Worm (Caenorhabditis elegans) whole organism, young adult: ENCODE data around the gene bath-29.
A peak's percentile ranks its signal among the peaks of the same experiment; 100 is the strongest.

Experiments
- F49E8.2 ChIP-seq: sonication (generic microtip); optimal IDR thresholded peaks from 3 replicates; lab custom pipeline; 2017; ENCODE audit warnings: missing genetic modification characterization, mild to moderate bottlenecking, missing compliant biosample characterization, antibody characterized with exemption, moderate library complexity; ENCODE audit not compliant: insufficient read depth
- F57A8.1 ChIP-seq: fragments of 200-800 bp; sonication (Bioruptor generic); optimal IDR thresholded peaks from 2 replicates; lab custom pipeline; 2018; ENCODE audit warnings: mild to moderate bottlenecking, missing genetic modification characterization, moderate library complexity, missing compliant biosample characterization
- Y53G8AR.9 ChIP-seq: fragments of 200-800 bp; sonication (Bioruptor generic); conservative IDR thresholded peaks from 2 replicates; pipeline ENCODE4 v1.3.6; 2022; ENCODE audit warnings: missing genetic modification reagents, missing genetic modification characterization, missing compliant biosample characterization
- Y79H2A.3 ChIP-seq: fragments of 200-800 bp; sonication (Bioruptor generic); conservative IDR thresholded peaks from 2 replicates; pipeline ENCODE4 v1.3.6; 2022; ENCODE audit warnings: missing genetic modification reagents, missing genetic modification characterization, missing compliant biosample characterization
- attf-5 ChIP-seq: fragments of 200-800 bp; sonication (Bioruptor generic); optimal IDR thresholded peaks from 2 replicates; lab custom pipeline; 2018; ENCODE audit warnings: mild to moderate bottlenecking, missing genetic modification characterization, missing compliant biosample characterization
- attf-6 ChIP-seq: fragments of 200-800 bp; sonication (Bioruptor generic); IDR thresholded peaks from 2 replicates; pipeline ENCODE4 v1.3.6; 2022; ENCODE audit warnings: missing genetic modification reagents, missing genetic modification characterization, missing compliant biosample characterization
- bed-1 ChIP-seq: fragments of 200-800 bp; sonication (Bioruptor generic); IDR thresholded peaks from 2 replicates; pipeline ENCODE4 v1.3.6; 2022; ENCODE audit warnings: missing genetic modification reagents, missing genetic modification characterization, missing compliant biosample characterization
- cebp-1 ChIP-seq, 2 experiments: fragments of 200-800 bp in 1 of 2; sonication (Bioruptor generic) in 1 of 2; sonication (generic microtip) in 1 of 2; IDR thresholded peaks in 1 of 2; optimal IDR thresholded peaks in 1 of 2; 2 replicates each; pipeline versions ENCODE4 v1.3.6 to Lab custom; 2017 to 2022; ENCODE audit warnings: missing compliant biosample characterization in 2 of 2, missing genetic modification characterization in 2 of 2, mild to moderate bottlenecking in 1 of 2, missing genetic modification reagents in 1 of 2, moderate library complexity in 1 of 2
- ceh-100 ChIP-seq: fragments of 200-800 bp; sonication (Bioruptor generic); IDR thresholded peaks from 2 replicates; pipeline ENCODE4 v1.3.6; 2022; ENCODE audit warnings: missing genetic modification reagents, missing genetic modification characterization, missing compliant biosample characterization
- ceh-40 ChIP-seq: fragments of 200-800 bp; sonication (Bioruptor generic); IDR thresholded peaks from 2 replicates; pipeline ENCODE4 v1.3.6; 2022; ENCODE audit warnings: missing genetic modification characterization, missing compliant biosample characterization
- dpff-1 ChIP-seq: sonication (generic microtip); optimal IDR thresholded peaks from 2 replicates; lab custom pipeline; 2017; ENCODE audit warnings: mild to moderate bottlenecking, missing genetic modification characterization, missing compliant biosample characterization
- dpl-1 ChIP-seq: fragments of 150-350 bp; optimal IDR thresholded peaks from 2 replicates; lab custom pipeline; 2014; ENCODE audit warnings: missing biosample characterization, missing genetic modification reagents, missing genetic modification characterization
- efl-1 ChIP-seq: fragments of 150-350 bp; optimal IDR thresholded peaks from 2 replicates; lab custom pipeline; 2014; ENCODE audit warnings: missing biosample characterization, missing genetic modification reagents, missing genetic modification characterization
- egl-18 ChIP-seq: fragments of 200-800 bp; sonication (Bioruptor generic); IDR thresholded peaks from 2 replicates; pipeline ENCODE4 v1.3.6; 2022; ENCODE audit warnings: missing genetic modification reagents, missing genetic modification characterization, missing compliant biosample characterization
- egrh-3 ChIP-seq: fragments of 200-800 bp; sonication (Bioruptor generic); IDR thresholded peaks from 2 replicates; pipeline ENCODE4 v1.3.6; 2022; ENCODE audit warnings: missing genetic modification reagents, missing genetic modification characterization, missing compliant biosample characterization
- gei-17 ChIP-seq: fragments of 200-800 bp; sonication (Bioruptor generic); optimal IDR thresholded peaks from 2 replicates; lab custom pipeline; 2018; ENCODE audit warnings: mild to moderate bottlenecking, missing genetic modification characterization, missing compliant biosample characterization
- hmg-1.2 ChIP-seq: fragments of 200-800 bp; sonication (Bioruptor generic); IDR thresholded peaks from 2 replicates; pipeline ENCODE4 v1.3.6; 2022; ENCODE audit warnings: missing genetic modification reagents, missing genetic modification characterization, missing compliant biosample characterization
- hsf-1 ChIP-seq: fragments of 200-800 bp; sonication (Bioruptor generic); IDR thresholded peaks from 2 replicates; pipeline ENCODE4 v1.3.6; 2022; ENCODE audit warnings: missing genetic modification reagents, missing genetic modification characterization, missing compliant biosample characterization
- let-526 ChIP-seq: fragments of 200-800 bp; sonication (Bioruptor generic); IDR thresholded peaks from 2 replicates; pipeline ENCODE4 v1.3.6; 2022; ENCODE audit warnings: missing genetic modification reagents, missing genetic modification characterization, missing compliant biosample characterization
- lin-26 ChIP-seq: fragments of 200-800 bp; sonication (Bioruptor generic); IDR thresholded peaks from 2 replicates; pipeline ENCODE4 v1.3.6; 2022; ENCODE audit warnings: missing genetic modification reagents, missing genetic modification characterization, missing compliant biosample characterization
- lin-35 ChIP-seq, 3 experiments: fragments of 150-350 bp in 2 of 3; sonication (generic microtip) in 1 of 3; optimal IDR thresholded peaks; 2 replicates each; lab custom pipeline; 2014 to 2018; ENCODE audit warnings: missing biosample characterization in 3 of 3, missing genetic modification characterization in 3 of 3, missing genetic modification reagents in 3 of 3
- lin-54 ChIP-seq: fragments of 200-800 bp; sonication (Bioruptor generic); optimal IDR thresholded peaks from 2 replicates; lab custom pipeline; 2018; ENCODE audit warnings: mild to moderate bottlenecking, missing genetic modification characterization, missing compliant biosample characterization
- lsy-27 ChIP-seq: sonication (generic microtip); optimal IDR thresholded peaks from 2 replicates; lab custom pipeline; 2017; ENCODE audit warnings: missing genetic modification characterization, mild to moderate bottlenecking, missing compliant biosample characterization, antibody characterized with exemption, missing genotype, borderline replicate concordance; ENCODE audit not compliant: insufficient read depth
- mel-28 ChIP-seq: sonication (generic microtip); optimal IDR thresholded peaks from 2 replicates; lab custom pipeline; 2016; ENCODE audit warnings: borderline replicate concordance, mild to moderate bottlenecking, missing genetic modification characterization, missing compliant biosample characterization
- mes-4 ChIP-seq: sonication (generic microtip); optimal IDR thresholded peaks from 2 replicates; lab custom pipeline; 2016; ENCODE audit warnings: missing genotype, missing genetic modification characterization, missing compliant biosample characterization
- nhr-179 ChIP-seq: sonication (generic microtip); optimal IDR thresholded peaks from 2 replicates; lab custom pipeline; 2016; ENCODE audit warnings: mild to moderate bottlenecking, missing genetic modification characterization, missing compliant biosample characterization
- nhr-27 ChIP-seq: fragments of 200-800 bp; sonication (Bioruptor generic); optimal IDR thresholded peaks from 2 replicates; lab custom pipeline; 2018; ENCODE audit warnings: mild to moderate bottlenecking, missing genetic modification characterization, moderate library complexity, missing compliant biosample characterization
- pbrm-1 ChIP-seq: fragments of 200-800 bp; sonication (Bioruptor generic); IDR thresholded peaks from 2 replicates; pipeline ENCODE4 v1.3.6; 2022; ENCODE audit warnings: missing genetic modification reagents, missing genetic modification characterization, missing compliant biosample characterization
- rcor-1 ChIP-seq: fragments of 200-800 bp; sonication (Bioruptor generic); IDR thresholded peaks from 2 replicates; pipeline ENCODE4 v1.3.6; 2022; ENCODE audit warnings: missing genetic modification reagents, missing genetic modification characterization, missing compliant biosample characterization
- rpc-1 ChIP-seq, 2 experiments: fragments of 150-350 bp in 1 of 2; sonication (generic microtip) in 1 of 2; optimal IDR thresholded peaks; 2 replicates each; lab custom pipeline; 2014 to 2018; ENCODE audit warnings: missing biosample characterization in 1 of 2, missing genetic modification characterization in 1 of 2, missing genetic modification reagents in 1 of 2, missing genotype in 1 of 2
- sdz-38 ChIP-seq: sonication (generic microtip); optimal IDR thresholded peaks from 2 replicates; lab custom pipeline; 2016; ENCODE audit warnings: missing genotype, missing genetic modification characterization, missing compliant biosample characterization
- sea-2 ChIP-seq: fragments of 200-800 bp; sonication (Bioruptor generic); IDR thresholded peaks from 2 replicates; pipeline ENCODE4 v1.3.6; 2022; ENCODE audit warnings: missing genetic modification characterization, missing compliant biosample characterization
- snpc-1.1 ChIP-seq: sonication (generic microtip); optimal IDR thresholded peaks from 2 replicates; lab custom pipeline; 2017; ENCODE audit warnings: missing genetic modification characterization, mild to moderate bottlenecking, missing compliant biosample characterization, antibody characterized with exemption, moderate library complexity, missing genotype, missing genetic modification reagents; ENCODE audit not compliant: insufficient read depth
- snpc-1.3 ChIP-seq: sonication (generic microtip); optimal IDR thresholded peaks from 2 replicates; lab custom pipeline; 2017; ENCODE audit warnings: missing genetic modification characterization, mild to moderate bottlenecking, missing compliant biosample characterization, antibody characterized with exemption, moderate library complexity, missing genotype, missing genetic modification reagents; ENCODE audit not compliant: insufficient read depth
- snpc-4 ChIP-seq, 5 experiments: fragments of 150-350 bp in 1 of 5; sonication (generic microtip) in 4 of 5; optimal IDR thresholded peaks; 2 replicates each; lab custom pipeline; 2014 to 2018; ENCODE audit warnings: missing genetic modification characterization in 5 of 5, missing biosample characterization in 3 of 5, antibody characterized with exemption in 2 of 5, mild to moderate bottlenecking in 2 of 5, missing compliant biosample characterization in 2 of 5, missing genotype in 2 of 5, moderate library complexity in 2 of 5, missing genetic modification reagents in 1 of 5
- tbp1 ChIP-seq: fragments of 200-800 bp; sonication (Bioruptor generic); optimal IDR thresholded peaks from 2 replicates; lab custom pipeline; 2018; ENCODE audit warnings: mild to moderate bottlenecking, missing genetic modification characterization, missing compliant biosample characterization
- xnd-1 ChIP-seq: sonication (generic microtip); optimal IDR thresholded peaks from 2 replicates; lab custom pipeline; 2016; ENCODE audit warnings: missing genotype, missing genetic modification reagents, missing genetic modification characterization, missing compliant biosample characterization
- ztf-22 ChIP-seq: fragments of 200-800 bp; sonication (Bioruptor generic); optimal IDR thresholded peaks from 2 replicates; lab custom pipeline; 2018; ENCODE audit warnings: mild to moderate bottlenecking, missing genetic modification characterization, moderate library complexity, missing compliant biosample characterization
- ztf-6 ChIP-seq: fragments of 200-800 bp; sonication (Bioruptor generic); IDR thresholded peaks from 2 replicates; pipeline ENCODE4 v1.3.6; 2022; ENCODE audit warnings: missing genetic modification reagents, missing genetic modification characterization, missing compliant biosample characterization

bath-29 gene

ce11 chrII:3387503-3387902, 39.1 kb downstream of the bath-29 start, which contains the start of gene T06D4.6:
T06D4.6 (minus strand) TSS chrII:3387603.
- TF ChIP-seq let-526 (GFP tag; lab: Robert Waterston, UW) (no peak), hmg-1.2 (peak; percentile 52; the same call in 1 of the 2 replicates), pbrm-1 (GFP tag; lab: Robert Waterston, UW) (no peak)

- TF ChIP-seq egrh-3 (no peak), ztf-22 (GFP tag; lab: Kevin White, UChicago) (no peak), tbp1 (GFP tag; lab: Kevin White, UChicago) (no peak), snpc-1.3 (tag; lab: Kevin White, UChicago) (no peak), nhr-27 (tag; lab: Kevin White, UChicago) (no peak), bed-1 (GFP tag; lab: Robert Waterston, UW) (no peak), cebp-1 (GFP tag; IDR thresholded peaks at IDR 0.05; lab: Robert Waterston, UW) (no peak), cebp-1 (tag; optimal IDR thresholded peaks at IDR 0.05; lab: Kevin White, UChicago) (no peak), snpc-1.1 (tag; lab: Kevin White, UChicago) (no peak), ztf-6 (GFP tag; lab: Robert Waterston, UW) (no peak), ceh-100 (GFP tag; lab: Robert Waterston, UW) (no peak), sdz-38 (tag; lab: Kevin White, UChicago) (no peak), snpc-4 (GFP tag; optimal IDR thresholded peaks at IDR 0.05; lab: Kevin White, UChicago) (no peak), snpc-4 (tag; optimal IDR thresholded peaks at IDR 0.05; lab: Kevin White, UChicago) (no peak), mes-4 (tag; lab: Kevin White, UChicago) (no peak), rcor-1 (GFP tag; lab: Robert Waterston, UW) (no peak), ceh-40 (GFP tag; lab: Robert Waterston, UW) (no peak), attf-6 (GFP tag; lab: Robert Waterston, UW) (no peak), F49E8.2 (tag; lab: Kevin White, UChicago) (no peak), F57A8.1 (GFP tag; lab: Kevin White, UChicago) (no peak), pbrm-1 (GFP tag; lab: Robert Waterston, UW) (no peak), mel-28 (no peak)
These were observed 47.1 kb downstream of the bath-29 start, which contains the start of gene nep-20 for ce11 chrII:3395484-3395883. nep-20 (minus strand) TSS chrII:3395584.

- no peak for TF ChIP-seq Y53G8AR.9 (GFP tag; lab: Robert Waterston, UW)
- TF ChIP-seq efl-1 (GFP tag; lab: Kevin White, UChicago): no peak
- TF ChIP-seq rpc-1 (optimal IDR thresholded peaks at IDR 0.05; lab: Kevin White, UChicago): no peak
- no peak for TF ChIP-seq rpc-1 (tag; optimal IDR thresholded peaks at IDR 0.05; lab: Kevin White, UChicago)
- TF ChIP-seq lin-54: no peak
- no peak for TF ChIP-seq gei-17 (GFP tag; lab: Kevin White, UChicago)
- TF ChIP-seq tbp1 (GFP tag; lab: Kevin White, UChicago): no peak
- TF ChIP-seq dpl-1 (GFP tag; lab: Kevin White, UChicago): no peak
- no peak for TF ChIP-seq snpc-1.3 (tag; lab: Kevin White, UChicago)
- TF ChIP-seq xnd-1 (tag; lab: Kevin White, UChicago): no peak
- TF ChIP-seq lsy-27: no peak
- TF ChIP-seq dpff-1 (tag; lab: Kevin White, UChicago): no peak
- TF ChIP-seq, all 124 proteins: peak for 0
These were observed 50.9 kb downstream of the bath-29 start, which contains the start of gene nep-9 for ce11 chrII:3399212-3399611. nep-9 (minus strand) TSS chrII:3399312.

ce11 chrII:3402854-3403253, 54.5 kb downstream of the bath-29 start, which contains the start of gene nep-10:
nep-10 (minus strand) TSS chrII:3402954.
- TF ChIP-seq egrh-3: no peak
- no peak for TF ChIP-seq lin-26 (GFP tag; lab: Robert Waterston, UW)
- TF ChIP-seq hsf-1: no peak
- no peak for TF ChIP-seq Y79H2A.3 (GFP tag; lab: Robert Waterston, UW)
- no peak for TF ChIP-seq attf-5 (GFP tag; lab: Kevin White, UChicago)
- no peak for TF ChIP-seq egl-18 (GFP tag; lab: Robert Waterston, UW)
- TF ChIP-seq nhr-179 (tag; lab: Kevin White, UChicago): no peak
- no peak for TF ChIP-seq ztf-6 (GFP tag; lab: Robert Waterston, UW)
- TF ChIP-seq F57A8.1 (GFP tag; lab: Kevin White, UChicago): no peak
- TF ChIP-seq lin-35 (GFP tag; optimal IDR thresholded peaks at IDR 0.05; lab: Kevin White, UChicago): no peak
- TF ChIP-seq sea-2: no peak
- no peak for TF ChIP-seq dpff-1 (tag; lab: Kevin White, UChicago)
